Worm (Caenorhabditis elegans) whole organism, L4 larva: ENCODE data around the gene ZK930.4.
A peak's percentile ranks its signal among the peaks of the same experiment; 100 is the strongest.

ENCODE experiments used
- F37D6.2 ChIP-seq: sonication (generic microtip); optimal IDR thresholded peaks from 2 replicates; lab custom pipeline; 2016; ENCODE audit warnings: mild to moderate bottlenecking, missing genetic modification characterization, missing compliant biosample characterization
- F49E8.2 ChIP-seq: sonication (generic microtip); optimal IDR thresholded peaks from 2 replicates; lab custom pipeline; 2016; ENCODE audit warnings: missing compliant biosample characterization, mild to moderate bottlenecking, missing genetic modification characterization, borderline replicate concordance
- T20F7.1 ChIP-seq: fragments of 200-800 bp; sonication (Bioruptor generic); optimal IDR thresholded peaks from 2 replicates; lab custom pipeline; 2018; ENCODE audit warnings: mild to moderate bottlenecking, missing genetic modification characterization, missing compliant biosample characterization
- Y48G9A.11 ChIP-seq: fragments of 200-800 bp; sonication (Bioruptor generic); IDR thresholded peaks from 2 replicates; pipeline ENCODE4 v1.3.6; 2022; ENCODE audit warnings: missing genetic modification reagents, missing genetic modification characterization, missing compliant biosample characterization
- Y75B8A.6 ChIP-seq: fragments of 200-800 bp; sonication (Bioruptor generic); IDR thresholded peaks from 2 replicates; pipeline ENCODE4 v1.3.6; 2022; ENCODE audit warnings: missing genetic modification reagents, missing genetic modification characterization, missing compliant biosample characterization
- aha-1 ChIP-seq: fragments of 150-350 bp; peaks from one replicate; lab custom pipeline; 2014; ENCODE audit warnings: missing biosample characterization, missing genetic modification characterization
- arid-1 ChIP-seq: fragments of 200-800 bp; sonication (Bioruptor generic); conservative IDR thresholded peaks from 2 replicates; pipeline ENCODE4 v1.3.6; 2022; ENCODE audit warnings: missing genetic modification reagents, missing genetic modification characterization, missing compliant biosample characterization
- ceh-32 ChIP-seq: sonication (generic microtip); optimal IDR thresholded peaks from 2 replicates; lab custom pipeline; 2016; ENCODE audit warnings: mild to moderate bottlenecking, missing genetic modification characterization, missing compliant biosample characterization; ENCODE audit not compliant: poor library complexity
- ceh-44 ChIP-seq: fragments of 200-800 bp; sonication (Bioruptor generic); IDR thresholded peaks from 2 replicates; pipeline ENCODE4 v1.3.6; 2022; ENCODE audit warnings: missing genetic modification reagents, missing genetic modification characterization, missing compliant biosample characterization
- ceh-82 ChIP-seq: sonication (generic microtip); optimal IDR thresholded peaks from 2 replicates; lab custom pipeline; 2017; ENCODE audit warnings: missing biosample characterization, missing genetic modification characterization
- ctbp-1 ChIP-seq: fragments of 200-800 bp; sonication (Bioruptor generic); IDR thresholded peaks from 2 replicates; pipeline ENCODE4 v1.3.6; 2022; ENCODE audit warnings: missing genetic modification reagents, missing genetic modification characterization, missing compliant biosample characterization
- daf-16 ChIP-seq, 3 experiments: sonication (generic microtip); optimal IDR thresholded peaks; 2 replicates each; lab custom pipeline; 2016 to 2017; ENCODE audit warnings: missing genetic modification characterization in 3 of 3, missing genetic modification reagents in 3 of 3, mild to moderate bottlenecking in 2 of 3, missing compliant biosample characterization in 2 of 3, missing biosample characterization in 1 of 3, moderate library complexity in 1 of 3
- dmd-6 ChIP-seq: fragments of 200-800 bp; sonication (Bioruptor generic); IDR thresholded peaks from 2 replicates; pipeline ENCODE4 v1.3.6; 2022; ENCODE audit warnings: missing genetic modification reagents, missing genetic modification characterization, missing compliant biosample characterization
- dmd-9 ChIP-seq: fragments of 200-800 bp; sonication (Bioruptor generic); IDR thresholded peaks from 2 replicates; pipeline ENCODE4 v1.3.6; 2022; ENCODE audit warnings: missing genetic modification reagents, missing genetic modification characterization, missing compliant biosample characterization
- dpl-1 ChIP-seq: fragments of 150-350 bp; optimal IDR thresholded peaks from 2 replicates; lab custom pipeline; 2014; ENCODE audit warnings: missing biosample characterization, missing genetic modification reagents, missing genetic modification characterization
- duxl-1 ChIP-seq: sonication (generic microtip); optimal IDR thresholded peaks from 2 replicates; lab custom pipeline; 2016; ENCODE audit warnings: mild to moderate bottlenecking, missing genetic modification characterization, moderate library complexity, missing compliant biosample characterization; ENCODE audit not compliant: poor library complexity
- egl-43 ChIP-seq: fragments of 200-800 bp; sonication (Bioruptor generic); IDR thresholded peaks from 2 replicates; pipeline ENCODE4 v1.3.6; 2022; ENCODE audit warnings: missing genetic modification reagents, missing genetic modification characterization, missing compliant biosample characterization
- fkh-10 ChIP-seq: fragments of 150-350 bp; optimal IDR thresholded peaks from 2 replicates; lab custom pipeline; 2014; ENCODE audit warnings: missing biosample characterization, missing genetic modification reagents, missing genetic modification characterization
- hif-1 ChIP-seq, 2 experiments: sonication (generic microtip); optimal IDR thresholded peaks; 2 replicates each; lab custom pipeline; 2016 to 2017; ENCODE audit warnings: missing compliant biosample characterization in 2 of 2, missing genetic modification characterization in 2 of 2, missing genetic modification reagents in 2 of 2, missing genotype in 2 of 2, mild to moderate bottlenecking in 1 of 2
- hmg-1.1 ChIP-seq: fragments of 200-800 bp; sonication (Bioruptor generic); IDR thresholded peaks from 2 replicates; pipeline ENCODE4 v1.3.6; 2022; ENCODE audit warnings: missing genetic modification reagents, missing genetic modification characterization, missing compliant biosample characterization
- jun-1 ChIP-seq: fragments of 150-350 bp; optimal IDR thresholded peaks from 2 replicates; lab custom pipeline; 2014; ENCODE audit warnings: missing biosample characterization, missing genetic modification reagents, missing genetic modification characterization
- lim-7 ChIP-seq: fragments of 200-800 bp; sonication (Bioruptor generic); IDR thresholded peaks from 2 replicates; pipeline ENCODE4 v1.3.6; 2022; ENCODE audit warnings: missing genetic modification characterization, missing compliant biosample characterization
- lin-38 ChIP-seq: fragments of 200-800 bp; sonication (Bioruptor generic); IDR thresholded peaks from 2 replicates; pipeline ENCODE4 v1.3.6; 2022; ENCODE audit warnings: missing genetic modification reagents, missing genetic modification characterization, missing compliant biosample characterization
- lin-39 ChIP-seq: fragments of 150-350 bp; optimal IDR thresholded peaks from 2 replicates; lab custom pipeline; 2014; ENCODE audit warnings: missing biosample characterization, missing genetic modification reagents, missing genetic modification characterization
- lsy-2 ChIP-seq, 2 experiments: fragments of 150-350 bp in 1 of 2; sonication (generic microtip) in 1 of 2; optimal IDR thresholded peaks; 2 replicates each; lab custom pipeline; 2014 to 2017; ENCODE audit warnings: missing biosample characterization in 2 of 2, missing genetic modification characterization in 2 of 2
- madf-9 ChIP-seq: fragments of 200-800 bp; sonication (Bioruptor generic); conservative IDR thresholded peaks from 2 replicates; pipeline ENCODE4 v1.3.6; 2022; ENCODE audit warnings: missing genetic modification reagents, missing genetic modification characterization, missing compliant biosample characterization
- mdt-29 ChIP-seq: fragments of 200-800 bp; sonication (Bioruptor generic); IDR thresholded peaks from 2 replicates; pipeline ENCODE4 v1.3.6; 2022; ENCODE audit warnings: missing genetic modification reagents, missing genetic modification characterization, missing compliant biosample characterization
- mep-1 ChIP-seq: fragments of 150-350 bp; sonication (generic microtip); optimal IDR thresholded peaks from 3 replicates; lab custom pipeline; 2014; ENCODE audit warnings: missing biosample characterization, missing genetic modification characterization
- mes-2 ChIP-seq: sonication (generic microtip); optimal IDR thresholded peaks from 2 replicates; lab custom pipeline; 2016; ENCODE audit warnings: missing genotype, mild to moderate bottlenecking, missing genetic modification characterization, missing compliant biosample characterization; ENCODE audit not compliant: poor library complexity, severe bottlenecking
- mxl-3 ChIP-seq: fragments of 200-800 bp; sonication (Bioruptor generic); optimal IDR thresholded peaks from 2 replicates; lab custom pipeline; 2018; ENCODE audit warnings: mild to moderate bottlenecking, missing genetic modification characterization, missing compliant biosample characterization
- nhr-11 ChIP-seq: fragments of 150-350 bp; optimal IDR thresholded peaks from 2 replicates; lab custom pipeline; 2014; ENCODE audit warnings: missing biosample characterization, missing genetic modification characterization
- nhr-28 ChIP-seq: fragments of 150-350 bp; optimal IDR thresholded peaks from 2 replicates; lab custom pipeline; 2014; ENCODE audit warnings: missing biosample characterization, missing genetic modification characterization
- nhr-41 ChIP-seq: fragments of 200-800 bp; sonication (Bioruptor generic); IDR thresholded peaks from 2 replicates; pipeline ENCODE4 v1.3.6; 2022; ENCODE audit warnings: missing genetic modification reagents, missing genetic modification characterization, missing compliant biosample characterization
- php-3 ChIP-seq: fragments of 200-800 bp; sonication (Bioruptor generic); IDR thresholded peaks from 2 replicates; pipeline ENCODE4 v1.3.6; 2022; ENCODE audit warnings: missing genetic modification reagents, missing genetic modification characterization, missing compliant biosample characterization
- rbr-2 ChIP-seq: sonication (generic microtip); optimal IDR thresholded peaks from 2 replicates; lab custom pipeline; 2016; ENCODE audit warnings: missing genotype, missing genetic modification characterization, missing compliant biosample characterization
- spr-1 ChIP-seq: sonication (generic microtip); optimal IDR thresholded peaks from 2 replicates; lab custom pipeline; 2016; ENCODE audit warnings: mild to moderate bottlenecking, missing genetic modification characterization, missing compliant biosample characterization
- spr-3 ChIP-seq: fragments of 200-800 bp; sonication (Bioruptor generic); optimal IDR thresholded peaks from 2 replicates; lab custom pipeline; 2018; ENCODE audit warnings: mild to moderate bottlenecking, missing genetic modification characterization, missing compliant biosample characterization
- unc-130 ChIP-seq: sonication (generic microtip); optimal IDR thresholded peaks from 2 replicates; lab custom pipeline; 2016; ENCODE audit warnings: missing genetic modification reagents, missing genetic modification characterization, missing compliant biosample characterization
- zfp-2 ChIP-seq: sonication (generic microtip); optimal IDR thresholded peaks from 2 replicates; lab custom pipeline; 2016; ENCODE audit warnings: mild to moderate bottlenecking, missing genetic modification characterization, missing compliant biosample characterization
- zip-2 ChIP-seq: fragments of 150-350 bp; optimal IDR thresholded peaks from 2 replicates; lab custom pipeline; 2014; ENCODE audit warnings: missing biosample characterization, missing genetic modification characterization
- ztf-7 ChIP-seq: fragments of 150-350 bp; optimal IDR thresholded peaks from 2 replicates; lab custom pipeline; 2014; ENCODE audit warnings: missing biosample characterization, missing genetic modification characterization

The ZK930.4 gene

DNA sequence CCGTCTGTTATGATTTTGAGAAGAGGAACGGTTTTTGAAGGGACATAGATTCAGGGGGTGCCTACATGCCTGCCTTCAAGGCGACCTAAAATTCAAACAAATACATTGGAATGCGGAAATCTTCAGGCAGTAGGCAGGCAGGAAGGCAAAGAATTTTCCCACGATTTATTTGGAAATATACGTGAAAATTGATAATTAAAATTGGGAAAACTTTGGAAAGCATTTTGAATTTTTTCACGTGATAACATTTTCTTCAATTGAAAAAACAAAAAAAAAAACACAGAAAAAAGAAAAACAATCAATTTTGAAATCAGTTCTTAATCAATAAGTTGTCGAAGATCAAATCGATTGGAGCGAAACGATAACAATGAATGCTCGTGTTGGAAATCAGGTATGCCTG is at the start of gene ZK930.4:
Gene ZK930.4, plus strand, starts transcription at position 301 of the 400 bp plus-strand sequence.
- TF ChIP-seq ceh-44 (GFP tag; lab: Robert Waterston, UW) (no peak), lim-7 (GFP tag; lab: Robert Waterston, UW) (no peak), ceh-32 (tag; lab: Kevin White, UChicago) (no peak), T20F7.1 (GFP tag; lab: Kevin White, UChicago) (no peak), duxl-1 (tag; lab: Kevin White, UChicago) (no peak), lin-39 (tag; lab: Kevin White, UChicago) (no peak), zip-2 (tag; lab: Kevin White, UChicago) (no peak), F37D6.2 (no peak), hif-1 (tag; optimal IDR thresholded peaks at IDR 0.05; lab: Kevin White, UChicago) (no peak), ctbp-1 (GFP tag; lab: Robert Waterston, UW) (no peak), daf-16 (GFP tag; optimal IDR thresholded peaks at IDR 0.05; lab: Kevin White, UChicago) (no peak), daf-16 (tag; optimal IDR thresholded peaks at IDR 0.05; lab: Kevin White, UChicago) (no peak)
- TF ChIP-seq, all 104 proteins: peak for 0

DNA sequence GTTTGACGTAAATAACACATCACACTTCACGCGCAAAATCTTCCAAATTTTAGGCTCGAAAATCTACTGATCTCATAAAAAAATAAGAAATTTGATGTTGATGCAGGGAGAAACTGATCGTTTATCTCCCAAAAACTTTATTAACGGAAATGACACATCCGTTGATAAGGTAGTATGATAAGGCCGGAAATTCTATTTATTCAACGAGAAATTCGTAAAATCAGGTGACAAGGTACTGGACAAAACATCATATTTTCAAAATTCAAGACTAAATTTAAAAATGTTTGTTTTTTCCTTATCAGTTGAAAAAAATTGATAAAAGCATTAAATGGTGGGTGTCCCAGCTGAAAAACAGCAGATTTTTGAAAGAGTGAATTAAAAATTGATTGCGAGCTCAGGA is 46.5 kb upstream of the ZK930.4 start:
- TF ChIP-seq rbr-2 (tag; lab: Kevin White, UChicago) (no peak), aha-1 (tag; lab: Kevin White, UChicago) (no peak), daf-16 (GFP tag; optimal IDR thresholded peaks at IDR 0.05; lab: Kevin White, UChicago) (no peak), daf-16 (tag; optimal IDR thresholded peaks at IDR 0.05; lab: Kevin White, UChicago) (peak; percentile 49), jun-1 (tag; lab: Kevin White, UChicago) (no peak), F37D6.2 (no peak), dpl-1 (GFP tag; lab: Kevin White, UChicago) (no peak), zfp-2 (tag; lab: Kevin White, UChicago) (no peak), php-3 (GFP tag; lab: Robert Waterston, UW) (no peak), hmg-1.1 (GFP tag; lab: Robert Waterston, UW) (no peak)
- TF ChIP-seq, all 104 proteins: peak for 1

- TF ChIP-seq mes-2 (peak; percentile 80), dmd-6 (GFP tag; lab: Robert Waterston, UW) (peak; percentile 34; the same call in 1 of the 2 replicates), egl-43 (GFP tag; lab: Robert Waterston, UW) (no peak), lin-38 (0 out of 2 replicates have a peak, but pooled peaks have one; percentile 27), unc-130 (GFP tag; lab: Kevin White, UChicago) (peak; percentile 93), nhr-28 (no peak), spr-3 (GFP tag; lab: Kevin White, UChicago) (no peak), madf-9 (no peak), F49E8.2 (tag; lab: Kevin White, UChicago) (peak; percentile 42), arid-1 (no peak), php-3 (GFP tag; lab: Robert Waterston, UW) (no peak), dmd-9 (0 out of 2 replicates have a peak, but pooled peaks have one; percentile 21), mxl-3 (no peak), ceh-44 (GFP tag; lab: Robert Waterston, UW) (no peak), Y48G9A.11 (GFP tag; lab: Robert Waterston, UW) (peak; percentile 58)
Measured at ce11 chrII:11860623-11861079, 45.7 kb upstream of the ZK930.4 start, which contains the start of gene K12D12.5. K12D12.5 (plus strand) TSS chrII:11861029.

DNA sequence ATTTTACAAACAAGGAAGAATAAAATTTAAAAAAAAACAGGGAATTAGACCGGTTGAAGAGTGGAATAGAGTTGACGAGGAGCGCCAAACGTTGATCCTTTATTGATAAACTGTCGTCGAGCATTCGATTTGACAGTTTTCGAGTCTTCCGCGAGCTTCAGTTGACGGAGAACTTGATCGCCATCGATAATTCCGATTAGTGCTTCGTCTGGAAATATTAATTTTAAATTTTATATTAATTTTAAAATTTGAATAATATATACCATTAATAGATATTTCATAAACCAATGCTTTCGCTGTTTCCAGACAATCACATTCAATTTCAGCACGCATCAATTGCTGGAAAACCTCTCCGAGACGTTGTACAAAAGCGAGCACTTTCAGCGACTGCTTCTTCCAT is 40.7 kb upstream of the ZK930.4 start, which contains the start of gene K12D12.4:
Gene K12D12.4, minus strand, starts transcription at position 101 of the 400 bp plus-strand sequence.
- TF ChIP-seq mxl-3 (no peak), mdt-29 (GFP tag; lab: Robert Waterston, UW) (no peak), lsy-2 (tag; optimal IDR thresholded peaks at IDR 0.05; lab: Kevin White, UChicago) (no peak), fkh-10 (GFP tag; lab: Kevin White, UChicago) (no peak), spr-3 (GFP tag; lab: Kevin White, UChicago) (no peak), nhr-11 (tag; lab: Kevin White, UChicago) (no peak), zip-2 (tag; lab: Kevin White, UChicago) (no peak), mep-1 (tag; lab: Kevin White, UChicago) (no peak), madf-9 (no peak), nhr-41 (GFP tag; lab: Robert Waterston, UW) (no peak), ceh-82 (tag; lab: Kevin White, UChicago) (no peak), spr-1 (no peak), Y75B8A.6 (no peak), ztf-7 (tag; lab: Kevin White, UChicago) (no peak), lim-7 (GFP tag; lab: Robert Waterston, UW) (no peak)
- TF ChIP-seq, all 104 proteins: peak for 0
